Worm (Caenorhabditis elegans) whole organism, L1 larva: ENCODE measurements around the gene oac-2.
A peak's percentile ranks its signal among the peaks of the same experiment; 100 is the strongest.

Experiments used
- blmp-1 ChIP-seq: fragments of 150-350 bp; optimal IDR thresholded peaks from 2 replicates; lab custom pipeline; 2014; ENCODE audit warnings: missing biosample characterization, missing genetic modification characterization
- ceh-82 ChIP-seq, 3 experiments: fragments of 150-350 bp in 1 of 3; sonication (generic microtip) in 2 of 3; optimal IDR thresholded peaks; 2 replicates each; lab custom pipeline; 2014 to 2017; ENCODE audit warnings: missing biosample characterization in 3 of 3, missing genetic modification characterization in 3 of 3
- elt-2 ChIP-seq: sonication (generic microtip); optimal IDR thresholded peaks from 2 replicates; lab custom pipeline; 2016; ENCODE audit warnings: missing genetic modification characterization, mild to moderate bottlenecking, inconsistent platforms, missing compliant biosample characterization, missing genetic modification reagents
- ets-5 ChIP-seq: fragments of 200-800 bp; sonication (Bioruptor generic); IDR thresholded peaks from 2 replicates; pipeline ENCODE4 v1.3.6; 2022; ENCODE audit warnings: missing genetic modification characterization, missing compliant biosample characterization
- fkh-10 ChIP-seq: sonication (generic microtip); optimal IDR thresholded peaks from 2 replicates; lab custom pipeline; 2017; ENCODE audit warnings: missing biosample characterization, missing genetic modification reagents, missing genetic modification characterization
- fos-1 ChIP-seq: fragments of 150-350 bp; optimal IDR thresholded peaks from 2 replicates; lab custom pipeline; 2014; ENCODE audit warnings: missing biosample characterization, missing genetic modification characterization
- jun-1 ChIP-seq: fragments of 150-350 bp; optimal IDR thresholded peaks from 2 replicates; lab custom pipeline; 2014; ENCODE audit warnings: missing biosample characterization, missing genetic modification reagents, missing genetic modification characterization
- nhr-19 ChIP-seq: fragments of 200-800 bp; sonication (Bioruptor generic); conservative IDR thresholded peaks from 2 replicates; pipeline ENCODE4 v1.3.6; 2022; ENCODE audit warnings: missing genetic modification characterization, missing compliant biosample characterization
- nhr-77 ChIP-seq: fragments of 150-350 bp; optimal IDR thresholded peaks from 2 replicates; lab custom pipeline; 2014; ENCODE audit warnings: missing biosample characterization, missing genetic modification characterization
- skn-1 ChIP-seq: fragments of 150-350 bp; optimal IDR thresholded peaks from 2 replicates; lab custom pipeline; 2014; ENCODE audit warnings: missing biosample characterization, missing genetic modification characterization
- sox-4 ChIP-seq: sonication (generic microtip); optimal IDR thresholded peaks from 2 replicates; lab custom pipeline; 2016; ENCODE audit warnings: missing genetic modification characterization, missing compliant biosample characterization
- ztf-4 ChIP-seq: fragments of 150-350 bp; optimal IDR thresholded peaks from 2 replicates; lab custom pipeline; 2014; ENCODE audit warnings: missing biosample characterization, missing genetic modification characterization

DNA sequence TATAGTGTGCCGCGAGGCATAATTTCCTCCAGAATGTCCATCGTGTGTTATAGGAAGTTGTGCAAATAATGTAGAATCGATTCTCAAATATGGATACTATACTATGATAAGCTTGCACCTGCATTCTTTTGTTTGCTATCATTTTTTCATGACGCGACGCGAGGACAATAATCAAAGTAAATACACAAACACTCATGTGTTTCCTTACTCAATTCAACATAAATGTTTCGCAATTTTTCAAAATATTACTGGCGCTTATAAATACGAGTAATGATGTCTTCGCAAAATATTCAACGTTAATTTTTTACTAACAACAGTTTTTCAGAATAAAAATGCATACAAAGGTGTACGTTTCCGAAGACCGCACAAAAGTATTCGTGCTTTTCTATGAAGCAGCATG is 48.3 kb upstream of the oac-2 start, which contains the start of gene irg-1:
- TF ChIP-seq fos-1 (tag; lab: Kevin White, UChicago): no peak
- TF ChIP-seq fkh-10: no peak
- TF ChIP-seq elt-2 (tag; lab: Kevin White, UChicago): peak; percentile 37
- TF ChIP-seq nhr-19 (GFP tag; lab: Robert Waterston, UW): no peak
- no peak for TF ChIP-seq ztf-4
- no peak for TF ChIP-seq skn-1 (tag; lab: Kevin White, UChicago)
- TF ChIP-seq blmp-1 (tag; lab: Kevin White, UChicago): no peak
- TF ChIP-seq nhr-77 (tag; lab: Kevin White, UChicago): no peak
- no peak for TF ChIP-seq sox-4 (tag; lab: Kevin White, UChicago)
- no peak for TF ChIP-seq ets-5 (GFP tag; lab: Robert Waterston, UW)
- no peak for TF ChIP-seq jun-1
- no peak for TF ChIP-seq ceh-82 (tag; optimal IDR thresholded peaks at IDR 0.05; lab: Kevin White, UChicago)
